Worm (Caenorhabditis elegans) whole organism, L2 larva: Measurements from ENCODE around the gene tiar-1.

Experiments used
- Y55F3AM.14 ChIP-seq: fragments of 200-800 bp; sonication (Bioruptor generic); optimal IDR thresholded peaks from 2 replicates; lab custom pipeline; 2018; ENCODE audit warnings: mild to moderate bottlenecking, missing genetic modification characterization, missing compliant biosample characterization
- aly-2 ChIP-seq: fragments of 150-350 bp; optimal IDR thresholded peaks from 2 replicates; lab custom pipeline; 2014; ENCODE audit warnings: missing biosample characterization, missing genetic modification characterization
- blmp-1 ChIP-seq: sonication (generic microtip); optimal IDR thresholded peaks from 2 replicates; lab custom pipeline; 2017; ENCODE audit warnings: missing genetic modification characterization, mild to moderate bottlenecking, missing compliant biosample characterization, antibody characterized with exemption, moderate library complexity; ENCODE audit not compliant: insufficient read depth
- ceh-16 ChIP-seq: fragments of 150-350 bp; optimal IDR thresholded peaks from 2 replicates; lab custom pipeline; 2014; ENCODE audit warnings: missing biosample characterization, missing genetic modification characterization
- ceh-82 ChIP-seq: fragments of 150-350 bp; optimal IDR thresholded peaks from 2 replicates; lab custom pipeline; 2014; ENCODE audit warnings: missing biosample characterization, missing genetic modification characterization
- crh-2 ChIP-seq: sonication (generic microtip); optimal IDR thresholded peaks from 2 replicates; lab custom pipeline; 2017; ENCODE audit warnings: missing biosample characterization, missing genetic modification characterization
- dmd-4 ChIP-seq: sonication (generic microtip); optimal IDR thresholded peaks from 2 replicates; lab custom pipeline; 2017; ENCODE audit warnings: missing biosample characterization, missing genetic modification characterization
- egl-27 ChIP-seq: sonication (generic microtip); optimal IDR thresholded peaks from 3 replicates; lab custom pipeline; 2017; ENCODE audit warnings: missing biosample characterization, missing genetic modification reagents, missing genetic modification characterization
- elt-3 ChIP-seq: sonication (generic microtip); optimal IDR thresholded peaks from 2 replicates; lab custom pipeline; 2017; ENCODE audit warnings: missing biosample characterization, missing genetic modification characterization
- lin-11 ChIP-seq: fragments of 150-350 bp; sonication (generic microtip); optimal IDR thresholded peaks from 2 replicates; lab custom pipeline; 2014; ENCODE audit warnings: missing biosample characterization, missing genetic modification characterization, inconsistent platforms, mixed read lengths
- lin-39 ChIP-seq: fragments of 150-350 bp; optimal IDR thresholded peaks from 2 replicates; lab custom pipeline; 2014; ENCODE audit warnings: missing biosample characterization, missing genetic modification reagents, missing genetic modification characterization
- lsy-2 ChIP-seq, 2 experiments: fragments of 150-350 bp in 1 of 2; sonication (generic microtip) in 1 of 2; optimal IDR thresholded peaks; 2 replicates each; lab custom pipeline; 2014 to 2017; ENCODE audit warnings: missing biosample characterization in 2 of 2, missing genetic modification characterization in 2 of 2
- mab-5 ChIP-seq: fragments of 150-350 bp; optimal IDR thresholded peaks from 2 replicates; lab custom pipeline; 2014; ENCODE audit warnings: missing biosample characterization, missing genetic modification characterization
- mbf-1 ChIP-seq: sonication (generic microtip); optimal IDR thresholded peaks from 2 replicates; lab custom pipeline; 2017; ENCODE audit warnings: missing biosample characterization, missing genetic modification characterization
- mdl-1 ChIP-seq, 2 experiments: fragments of 150-350 bp in 1 of 2; sonication (generic microtip) in 1 of 2; optimal IDR thresholded peaks; 2 replicates each; lab custom pipeline; 2017; ENCODE audit warnings: missing biosample characterization in 2 of 2, missing genetic modification characterization in 2 of 2
- nhr-10 ChIP-seq: sonication (generic microtip); optimal IDR thresholded peaks from 2 replicates; lab custom pipeline; 2017; ENCODE audit warnings: missing biosample characterization, missing genetic modification characterization
- nhr-12 ChIP-seq: fragments of 150-350 bp; optimal IDR thresholded peaks from 2 replicates; lab custom pipeline; 2014; ENCODE audit warnings: missing biosample characterization, missing genetic modification characterization
- nhr-21 ChIP-seq: fragments of 150-350 bp; optimal IDR thresholded peaks from 2 replicates; lab custom pipeline; 2014; ENCODE audit warnings: missing biosample characterization, missing genetic modification characterization
- nhr-23 ChIP-seq: fragments of 150-350 bp; optimal IDR thresholded peaks from 2 replicates; lab custom pipeline; 2014; ENCODE audit warnings: missing biosample characterization, missing genetic modification reagents, missing genetic modification characterization
- nhr-25 ChIP-seq: fragments of 150-350 bp; sonication (generic microtip); optimal IDR thresholded peaks from 3 replicates; lab custom pipeline; 2014; ENCODE audit warnings: missing biosample characterization, missing genetic modification characterization
- peb-1 ChIP-seq: fragments of 150-350 bp; optimal IDR thresholded peaks from 2 replicates; lab custom pipeline; 2014; ENCODE audit warnings: missing biosample characterization, missing genetic modification characterization
- sem-4 ChIP-seq: fragments of 150-350 bp; optimal IDR thresholded peaks from 2 replicates; lab custom pipeline; 2014; ENCODE audit warnings: missing biosample characterization, missing genetic modification reagents, missing genetic modification characterization
- skn-1 ChIP-seq: sonication (generic microtip); optimal IDR thresholded peaks from 2 replicates; lab custom pipeline; 2017; ENCODE audit warnings: missing biosample characterization, missing genetic modification characterization
- sma-3 ChIP-seq: sonication (generic microtip); optimal IDR thresholded peaks from 2 replicates; lab custom pipeline; 2016; ENCODE audit warnings: missing genetic modification reagents, missing genetic modification characterization, missing compliant biosample characterization
- sma-9 ChIP-seq, 2 experiments: fragments of 150-350 bp in 1 of 2; sonication (generic microtip) in 1 of 2; optimal IDR thresholded peaks; 2 replicates each; lab custom pipeline; 2014 to 2016; ENCODE audit warnings: missing genetic modification characterization in 2 of 2, mild to moderate bottlenecking in 1 of 2, missing biosample characterization in 1 of 2, missing compliant biosample characterization in 1 of 2, missing genetic modification reagents in 1 of 2, moderate library complexity in 1 of 2
- unc-62 ChIP-seq: fragments of 150-350 bp; optimal IDR thresholded peaks from 2 replicates; lab custom pipeline; 2014; ENCODE audit warnings: missing biosample characterization, missing genetic modification reagents, missing genetic modification characterization
- zag-1 ChIP-seq: fragments of 150-350 bp; optimal IDR thresholded peaks from 2 replicates; lab custom pipeline; 2014; ENCODE audit warnings: missing biosample characterization, missing genetic modification characterization
- ztf-11 ChIP-seq: sonication (generic microtip); optimal IDR thresholded peaks from 2 replicates; lab custom pipeline; 2017; ENCODE audit warnings: missing biosample characterization, missing genetic modification characterization
- ztf-4 ChIP-seq: fragments of 150-350 bp; optimal IDR thresholded peaks from 2 replicates; lab custom pipeline; 2014; ENCODE audit warnings: missing biosample characterization, missing genetic modification characterization

Gene tiar-1

DNA sequence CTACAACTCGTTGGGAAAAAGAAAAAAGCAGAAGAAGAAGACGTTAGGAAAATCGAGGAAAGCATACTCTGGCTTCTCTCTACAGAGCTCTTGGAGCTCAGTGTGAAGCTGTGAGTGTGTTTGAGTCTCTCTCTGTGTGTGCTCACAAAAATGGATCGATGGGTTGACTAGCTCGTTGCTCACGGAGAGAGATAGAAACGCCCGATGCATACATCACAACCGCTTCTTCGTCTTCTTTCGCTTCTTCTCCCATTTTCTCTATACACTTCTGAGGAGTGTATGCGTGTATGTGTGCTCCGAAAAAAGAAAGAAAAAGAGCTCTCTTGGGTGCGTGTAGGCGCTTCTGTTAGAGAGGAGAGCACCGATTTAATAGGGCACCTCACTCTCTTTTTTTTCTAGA lies 10.5 kb upstream of the tiar-1 start (continued):
- TF ChIP-seq lin-39 (tag; lab: Kevin White, UChicago) (peak; percentile 20), ztf-4 (tag; lab: Kevin White, UChicago) (no peak), aly-2 (tag; lab: Kevin White, UChicago) (no peak), egl-27 (no peak), blmp-1 (tag; lab: Kevin White, UChicago) (no peak), mab-5 (tag; lab: Kevin White, UChicago) (peak; percentile 49), nhr-25 (tag; lab: Kevin White, UChicago) (no peak), nhr-23 (tag; lab: Kevin White, UChicago) (no peak), mbf-1 (no peak), ztf-11 (tag; lab: Kevin White, UChicago) (no peak), zag-1 (peak; percentile 91)
- TF ChIP-seq, all 48 proteins: peak for 18

ce11 chrII:5719848-5720247 lies 5.2 kb upstream of the tiar-1 start, which contains the start of gene damt-1:
TSS of gene damt-1 (plus strand) at chrII:5720148.
- TF ChIP-seq sem-4 (tag; lab: Kevin White, UChicago), result no peak
- no peak for TF ChIP-seq Y55F3AM.14 (GFP tag; lab: Kevin White, UChicago)
- no peak for TF ChIP-seq mab-5 (tag; lab: Kevin White, UChicago)
- TF ChIP-seq elt-3 (tag; lab: Kevin White, UChicago), result no peak
- no peak for TF ChIP-seq nhr-21 (tag; lab: Kevin White, UChicago)
- TF ChIP-seq mbf-1, result no peak
- no peak for TF ChIP-seq lin-11 (tag; lab: Kevin White, UChicago)
- TF ChIP-seq skn-1, result no peak
- TF ChIP-seq dmd-4 (tag; lab: Kevin White, UChicago), result no peak
- no peak for TF ChIP-seq egl-27
- no peak for TF ChIP-seq crh-2

DNA sequence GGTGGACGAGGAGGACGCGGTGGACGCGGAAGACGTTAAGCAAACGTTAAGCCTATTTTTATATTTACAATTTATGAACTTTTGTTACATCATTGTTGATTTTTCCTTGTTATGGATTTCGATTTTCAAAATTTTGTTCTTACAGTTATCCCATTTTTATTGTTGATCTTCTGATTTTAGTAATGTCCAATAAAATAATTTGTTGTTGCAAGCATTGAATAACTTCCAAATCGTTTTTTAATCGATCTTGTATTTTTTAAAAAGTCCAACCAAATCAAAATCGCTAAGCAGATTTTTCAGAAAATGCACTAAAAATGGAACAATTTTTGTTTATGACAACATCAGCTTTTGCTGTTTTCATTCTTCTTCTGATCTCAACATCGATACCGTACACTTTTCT lies 3.2 kb upstream of the tiar-1 start, which contains the start of gene zipt-3:
TSS of gene zipt-3 (plus strand) at position 301 of the 400 bp plus-strand sequence.
- TF ChIP-seq lsy-2 (tag; optimal IDR thresholded peaks at IDR 0.05; lab: Kevin White, UChicago) (no peak), Y55F3AM.14 (GFP tag; lab: Kevin White, UChicago) (no peak), nhr-10 (tag; lab: Kevin White, UChicago) (no peak), lin-11 (tag; lab: Kevin White, UChicago) (no peak), mdl-1 (tag; optimal IDR thresholded peaks at IDR 0.05; lab: Kevin White, UChicago) (no peak), sma-3 (GFP tag; lab: Kevin White, UChicago) (no peak), unc-62 (GFP tag; lab: Kevin White, UChicago) (no peak), ztf-11 (tag; lab: Kevin White, UChicago) (no peak)
- TF ChIP-seq, all 48 proteins: peak for 0

ce11 chrII:5715745-5716357 lies 1.2 kb upstream of the tiar-1 start, which contains the start of the genes C18A3.10 and C18A3.3:
TSS of gene C18A3.10 (minus strand) at chrII:5715845.
TSS of gene C18A3.3 (plus strand) at chrII:5716307.
- TF ChIP-seq lsy-2 (tag; optimal IDR thresholded peaks at IDR 0.05; lab: Kevin White, UChicago) (no peak), aly-2 (tag; lab: Kevin White, UChicago) (no peak), dmd-4 (tag; lab: Kevin White, UChicago) (no peak), nhr-12 (tag; lab: Kevin White, UChicago) (no peak), sma-3 (GFP tag; lab: Kevin White, UChicago) (no peak), nhr-10 (tag; lab: Kevin White, UChicago) (no peak), peb-1 (tag; lab: Kevin White, UChicago) (no peak), ceh-16 (tag; lab: Kevin White, UChicago) (no peak)

DNA sequence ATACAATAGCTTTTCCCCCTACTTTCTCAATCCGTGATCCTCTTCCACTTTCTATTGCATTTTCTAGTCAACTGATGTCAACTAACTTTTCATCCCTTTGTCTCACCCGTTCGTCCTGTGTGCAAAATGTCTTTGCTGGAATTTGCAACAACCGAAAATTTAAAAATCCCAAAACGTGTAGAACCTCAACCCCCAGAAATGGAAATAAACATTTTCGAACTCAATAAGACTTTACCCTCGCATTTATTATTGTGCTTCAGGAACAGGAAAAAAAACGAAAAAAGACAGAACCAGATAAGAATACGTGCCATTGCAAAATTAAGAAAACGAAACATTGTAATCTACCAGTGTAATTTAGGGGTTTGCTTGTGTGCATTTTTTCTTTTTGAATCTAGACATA lies 2.5 kb downstream of the tiar-1 start:
- TF ChIP-seq ceh-82 (tag; lab: Kevin White, UChicago) (no peak), Y55F3AM.14 (GFP tag; lab: Kevin White, UChicago) (no peak), dmd-4 (tag; lab: Kevin White, UChicago) (no peak), unc-62 (GFP tag; lab: Kevin White, UChicago) (no peak), sem-4 (tag; lab: Kevin White, UChicago) (no peak), zag-1 (no peak), lin-11 (tag; lab: Kevin White, UChicago) (no peak), sma-9 (GFP tag; optimal IDR thresholded peaks at IDR 0.05; lab: Kevin White, UChicago) (no peak), sma-9 (tag; optimal IDR thresholded peaks at IDR 0.05; lab: Kevin White, UChicago) (no peak), nhr-21 (tag; lab: Kevin White, UChicago) (peak; percentile 14)
